Worm (Caenorhabditis elegans) whole organism, young adult: ENCODE measurements around the gene Y17D7B.10.

Experiments
- B0035.1 ChIP-seq: sonication (generic microtip); optimal IDR thresholded peaks from 2 replicates; lab custom pipeline; 2016; ENCODE audit warnings: missing genetic modification characterization, mild to moderate bottlenecking, missing compliant biosample characterization, missing genotype, missing genetic modification reagents
- B0336.3 ChIP-seq: fragments of 200-800 bp; sonication (Bioruptor generic); IDR thresholded peaks from 2 replicates; pipeline ENCODE4 v1.3.6; 2022; ENCODE audit warnings: missing genetic modification characterization, missing compliant biosample characterization
- F10E7.11 ChIP-seq: sonication (generic microtip); optimal IDR thresholded peaks from 2 replicates; lab custom pipeline; 2017; ENCODE audit warnings: mild to moderate bottlenecking, missing genetic modification characterization, moderate library complexity, missing compliant biosample characterization
- F55B11.4 ChIP-seq: sonication (generic microtip); optimal IDR thresholded peaks from 2 replicates; lab custom pipeline; 2016; ENCODE audit warnings: missing compliant biosample characterization, missing genetic modification characterization, borderline replicate concordance; ENCODE audit not compliant: insufficient read depth
- T26A5.8 ChIP-seq: sonication (generic microtip); optimal IDR thresholded peaks from 2 replicates; lab custom pipeline; 2016; ENCODE audit warnings: missing genetic modification characterization, missing compliant biosample characterization
- Y53G8AR.9 ChIP-seq: fragments of 200-800 bp; sonication (Bioruptor generic); conservative IDR thresholded peaks from 2 replicates; pipeline ENCODE4 v1.3.6; 2022; ENCODE audit warnings: missing genetic modification reagents, missing genetic modification characterization, missing compliant biosample characterization
- Y67H2A.10 ChIP-seq: fragments of 200-800 bp; sonication (Bioruptor generic); conservative IDR thresholded peaks from 2 replicates; pipeline ENCODE4 v1.3.6; 2022; ENCODE audit warnings: missing genetic modification reagents, missing genetic modification characterization, missing compliant biosample characterization
- Y95B8A.8 ChIP-seq: fragments of 200-800 bp; sonication (Bioruptor generic); IDR thresholded peaks from 2 replicates; pipeline ENCODE4 v1.3.6; 2022; ENCODE audit warnings: missing genetic modification reagents, missing genetic modification characterization, missing compliant biosample characterization
- ZK185.1 ChIP-seq: sonication (generic microtip); optimal IDR thresholded peaks from 2 replicates; lab custom pipeline; 2016; ENCODE audit warnings: mild to moderate bottlenecking, missing genetic modification characterization, missing compliant biosample characterization; ENCODE audit not compliant: poor library complexity, severe bottlenecking
- akir-1 ChIP-seq: fragments of 200-800 bp; sonication (Bioruptor generic); optimal IDR thresholded peaks from 2 replicates; lab custom pipeline; 2018; ENCODE audit warnings: mild to moderate bottlenecking, missing genetic modification characterization, moderate library complexity, missing compliant biosample characterization
- athp-1 ChIP-seq: sonication (generic microtip); optimal IDR thresholded peaks from 2 replicates; lab custom pipeline; 2017; ENCODE audit warnings: mild to moderate bottlenecking, missing genetic modification characterization, missing compliant biosample characterization
- attf-5 ChIP-seq: fragments of 200-800 bp; sonication (Bioruptor generic); optimal IDR thresholded peaks from 2 replicates; lab custom pipeline; 2018; ENCODE audit warnings: mild to moderate bottlenecking, missing genetic modification characterization, missing compliant biosample characterization
- attf-6 ChIP-seq: fragments of 200-800 bp; sonication (Bioruptor generic); IDR thresholded peaks from 2 replicates; pipeline ENCODE4 v1.3.6; 2022; ENCODE audit warnings: missing genetic modification reagents, missing genetic modification characterization, missing compliant biosample characterization
- ceh-40 ChIP-seq: fragments of 200-800 bp; sonication (Bioruptor generic); IDR thresholded peaks from 2 replicates; pipeline ENCODE4 v1.3.6; 2022; ENCODE audit warnings: missing genetic modification characterization, missing compliant biosample characterization
- ceh-79 ChIP-seq: sonication (generic microtip); optimal IDR thresholded peaks from 2 replicates; lab custom pipeline; 2017; ENCODE audit warnings: mild to moderate bottlenecking, missing genetic modification characterization, missing compliant biosample characterization
- ceh-91 ChIP-seq: fragments of 200-800 bp; sonication (Bioruptor generic); IDR thresholded peaks from 2 replicates; pipeline ENCODE4 v1.3.6; 2022; ENCODE audit warnings: missing genetic modification reagents, missing genetic modification characterization, missing compliant biosample characterization
- chd-7 ChIP-seq: sonication (generic microtip); optimal IDR thresholded peaks from 2 replicates; lab custom pipeline; 2016; ENCODE audit warnings: mild to moderate bottlenecking, missing genetic modification characterization, moderate library complexity, missing compliant biosample characterization
- dpff-1 ChIP-seq: sonication (generic microtip); optimal IDR thresholded peaks from 2 replicates; lab custom pipeline; 2017; ENCODE audit warnings: mild to moderate bottlenecking, missing genetic modification characterization, missing compliant biosample characterization
- him-1 ChIP-seq: sonication (generic microtip); optimal IDR thresholded peaks from 2 replicates; lab custom pipeline; 2016; ENCODE audit warnings: missing genotype, missing genetic modification reagents, missing genetic modification characterization, missing compliant biosample characterization
- hlh-26 ChIP-seq: fragments of 200-800 bp; sonication (Bioruptor generic); conservative IDR thresholded peaks from 2 replicates; pipeline ENCODE4 v1.3.6; 2022; ENCODE audit warnings: missing genetic modification reagents, missing genetic modification characterization, missing compliant biosample characterization
- hmg-20 ChIP-seq: fragments of 200-800 bp; sonication (Bioruptor generic); IDR thresholded peaks from 2 replicates; pipeline ENCODE4 v1.3.6; 2022; ENCODE audit warnings: missing genetic modification reagents, missing genetic modification characterization, missing compliant biosample characterization
- hsf-1 ChIP-seq: fragments of 200-800 bp; sonication (Bioruptor generic); IDR thresholded peaks from 2 replicates; pipeline ENCODE4 v1.3.6; 2022; ENCODE audit warnings: missing genetic modification reagents, missing genetic modification characterization, missing compliant biosample characterization
- let-526 ChIP-seq: fragments of 200-800 bp; sonication (Bioruptor generic); IDR thresholded peaks from 2 replicates; pipeline ENCODE4 v1.3.6; 2022; ENCODE audit warnings: missing genetic modification reagents, missing genetic modification characterization, missing compliant biosample characterization
- lin-26 ChIP-seq: fragments of 200-800 bp; sonication (Bioruptor generic); IDR thresholded peaks from 2 replicates; pipeline ENCODE4 v1.3.6; 2022; ENCODE audit warnings: missing genetic modification reagents, missing genetic modification characterization, missing compliant biosample characterization
- lin-54 ChIP-seq: fragments of 200-800 bp; sonication (Bioruptor generic); optimal IDR thresholded peaks from 2 replicates; lab custom pipeline; 2018; ENCODE audit warnings: mild to moderate bottlenecking, missing genetic modification characterization, missing compliant biosample characterization
- lir-1 ChIP-seq: fragments of 200-800 bp; sonication (Bioruptor generic); conservative IDR thresholded peaks from 2 replicates; pipeline ENCODE4 v1.3.6; 2022; ENCODE audit warnings: missing genetic modification reagents, missing genetic modification characterization, missing compliant biosample characterization
- lsl-1 ChIP-seq: fragments of 200-800 bp; sonication (Bioruptor generic); optimal IDR thresholded peaks from 2 replicates; lab custom pipeline; 2018; ENCODE audit warnings: mild to moderate bottlenecking, missing genetic modification characterization, moderate library complexity, missing compliant biosample characterization
- madf-10 ChIP-seq: sonication (generic microtip); optimal IDR thresholded peaks from 2 replicates; lab custom pipeline; 2016; ENCODE audit warnings: mild to moderate bottlenecking, missing genetic modification characterization, missing compliant biosample characterization
- madf-3 ChIP-seq: fragments of 200-800 bp; sonication (Bioruptor generic); IDR thresholded peaks from 2 replicates; pipeline ENCODE4 v1.3.6; 2022; ENCODE audit warnings: missing genetic modification reagents, missing genetic modification characterization, missing compliant biosample characterization
- mcd-1 ChIP-seq: fragments of 200-800 bp; sonication (Bioruptor generic); IDR thresholded peaks from 2 replicates; pipeline ENCODE4 v1.3.6; 2022; ENCODE audit warnings: missing genetic modification reagents, missing genetic modification characterization, missing compliant biosample characterization
- nhr-120 ChIP-seq: fragments of 200-800 bp; sonication (Bioruptor generic); IDR thresholded peaks from 2 replicates; pipeline ENCODE4 v1.3.6; 2022; ENCODE audit warnings: missing genetic modification characterization, missing compliant biosample characterization
- nhr-27 ChIP-seq: fragments of 200-800 bp; sonication (Bioruptor generic); optimal IDR thresholded peaks from 2 replicates; lab custom pipeline; 2018; ENCODE audit warnings: mild to moderate bottlenecking, missing genetic modification characterization, moderate library complexity, missing compliant biosample characterization
- nhr-90 ChIP-seq: sonication (generic microtip); optimal IDR thresholded peaks from 2 replicates; lab custom pipeline; 2016; ENCODE audit warnings: missing genotype, mild to moderate bottlenecking, missing genetic modification characterization, missing compliant biosample characterization
- pha-4 ChIP-seq: fragments of 150-350 bp; sonication (generic microtip); optimal IDR thresholded peaks from 2 replicates; lab custom pipeline; 2014; ENCODE audit warnings: missing biosample characterization, missing genetic modification reagents, missing genetic modification characterization
- rcor-1 ChIP-seq: fragments of 200-800 bp; sonication (Bioruptor generic); IDR thresholded peaks from 2 replicates; pipeline ENCODE4 v1.3.6; 2022; ENCODE audit warnings: missing genetic modification reagents, missing genetic modification characterization, missing compliant biosample characterization
- snpc-1.3 ChIP-seq: sonication (generic microtip); optimal IDR thresholded peaks from 2 replicates; lab custom pipeline; 2017; ENCODE audit warnings: missing genetic modification characterization, mild to moderate bottlenecking, missing compliant biosample characterization, antibody characterized with exemption, moderate library complexity, missing genotype, missing genetic modification reagents; ENCODE audit not compliant: insufficient read depth
- sptf-2 ChIP-seq: fragments of 200-800 bp; sonication (Bioruptor generic); optimal IDR thresholded peaks from 2 replicates; lab custom pipeline; 2018; ENCODE audit warnings: mild to moderate bottlenecking, missing genetic modification characterization, missing compliant biosample characterization
- unc-130 ChIP-seq: sonication (generic microtip); optimal IDR thresholded peaks from 2 replicates; lab custom pipeline; 2016; ENCODE audit warnings: missing genetic modification reagents, missing genetic modification characterization, missing compliant biosample characterization
- zfh-2 ChIP-seq: fragments of 200-800 bp; sonication (Bioruptor generic); conservative IDR thresholded peaks from 2 replicates; pipeline ENCODE4 v1.3.6; 2022; ENCODE audit warnings: missing genetic modification reagents, missing genetic modification characterization, missing compliant biosample characterization
- ztf-22 ChIP-seq: fragments of 200-800 bp; sonication (Bioruptor generic); optimal IDR thresholded peaks from 2 replicates; lab custom pipeline; 2018; ENCODE audit warnings: mild to moderate bottlenecking, missing genetic modification characterization, moderate library complexity, missing compliant biosample characterization

Gene Y17D7B.10

DNA sequence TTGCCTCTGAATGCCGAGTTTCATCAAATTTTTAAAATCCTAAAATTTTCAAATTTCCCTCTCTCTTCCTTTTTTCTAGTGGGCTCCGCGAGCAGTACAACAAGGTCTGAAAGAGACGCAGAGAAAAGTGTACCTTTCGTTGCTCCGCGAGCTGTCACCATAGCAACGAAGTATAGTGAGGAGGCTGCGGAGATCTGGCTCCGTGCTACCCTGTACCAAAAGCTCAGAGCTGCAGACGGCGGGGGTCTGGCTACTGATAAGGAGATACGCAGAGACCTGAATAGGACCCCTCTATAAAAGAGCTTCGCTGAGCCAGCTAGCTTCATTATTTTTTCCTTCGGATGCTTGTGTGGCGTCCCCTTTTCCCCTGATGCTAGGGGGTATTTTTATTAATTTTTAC lies at the start of gene Y17D7B.10:
TSS of gene Y17D7B.10 (plus strand) at position 243 of the 400 bp plus-strand sequence.
- TF ChIP-seq Y53G8AR.9 (GFP tag; lab: Robert Waterston, UW) (no peak), F55B11.4 (tag; lab: Kevin White, UChicago) (no peak), hmg-20 (GFP tag; lab: Robert Waterston, UW) (no peak), attf-5 (GFP tag; lab: Kevin White, UChicago) (no peak), pha-4 (no peak), nhr-120 (GFP tag; lab: Robert Waterston, UW) (no peak), athp-1 (no peak), B0035.1 (tag; lab: Kevin White, UChicago) (no peak), madf-10 (tag; lab: Kevin White, UChicago) (no peak), nhr-27 (tag; lab: Kevin White, UChicago) (no peak), ZK185.1 (tag; lab: Kevin White, UChicago) (no peak)

DNA sequence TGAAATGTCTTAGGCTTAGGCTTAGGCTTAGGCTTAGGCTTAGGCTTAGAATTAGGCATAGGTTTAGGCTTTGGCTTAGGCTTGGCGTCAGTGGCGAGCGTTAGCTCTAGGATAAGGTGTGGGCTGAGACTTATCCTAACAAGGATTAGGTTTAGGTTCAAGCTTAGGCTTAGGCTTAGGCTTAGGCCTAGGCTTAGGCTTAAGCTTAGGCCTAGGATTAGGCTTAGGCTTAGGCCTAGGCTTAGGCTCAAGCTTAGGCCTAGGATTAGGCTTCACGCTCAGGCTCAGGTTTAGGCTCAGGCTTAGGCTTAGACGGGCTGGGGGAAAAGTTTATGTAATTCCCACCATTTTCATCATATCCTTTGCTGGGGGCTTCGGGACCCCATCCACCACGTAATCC lies 49.6 kb upstream of the Y17D7B.10 start:
- TF ChIP-seq F55B11.4 (tag; lab: Kevin White, UChicago) (no peak), unc-130 (GFP tag; lab: Kevin White, UChicago) (no peak), mcd-1 (no peak), let-526 (GFP tag; lab: Robert Waterston, UW) (no peak), hsf-1 (GFP tag; lab: Robert Waterston, UW) (no peak), chd-7 (no peak), rcor-1 (GFP tag; lab: Robert Waterston, UW) (no peak), T26A5.8 (tag; lab: Kevin White, UChicago) (no peak), ztf-22 (GFP tag; lab: Kevin White, UChicago) (no peak), ceh-40 (no peak), B0336.3 (GFP tag; lab: Robert Waterston, UW) (no peak), akir-1 (GFP tag; lab: Kevin White, UChicago) (no peak), him-1 (tag; lab: Kevin White, UChicago) (no peak), F10E7.11 (tag; lab: Kevin White, UChicago) (no peak), ceh-91 (GFP tag; lab: Robert Waterston, UW) (no peak), lsl-1 (no peak), Y67H2A.10 (GFP tag; lab: Robert Waterston, UW) (no peak), hlh-26 (no peak), snpc-1.3 (tag; lab: Kevin White, UChicago) (no peak), pha-4 (no peak)

DNA sequence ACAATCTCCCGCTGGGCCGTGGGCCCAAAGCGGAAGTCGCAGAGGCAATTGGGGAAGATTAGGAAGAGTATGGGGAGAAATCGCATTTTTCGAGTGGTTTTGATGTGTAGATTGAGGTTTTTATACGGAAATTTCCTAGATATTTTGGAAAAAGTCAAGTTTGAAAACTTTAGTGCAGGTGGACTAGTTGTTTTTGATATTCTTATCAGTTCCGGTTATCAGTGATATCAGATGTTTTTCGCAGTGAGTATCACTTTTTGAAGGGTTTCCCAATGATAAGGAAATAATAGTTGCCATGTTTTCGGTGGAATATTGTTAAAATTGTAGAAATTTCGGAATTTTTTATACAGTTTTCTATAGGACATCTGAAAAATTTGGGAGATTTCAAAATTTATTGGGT lies 49.1 kb upstream of the Y17D7B.10 start, which contains the start of gene scl-20:
TSS of gene scl-20 (minus strand) at position 101 of the 400 bp plus-strand sequence.
- no peak for TF ChIP-seq Y95B8A.8 (GFP tag; lab: Robert Waterston, UW)
- TF ChIP-seq unc-130 (GFP tag; lab: Kevin White, UChicago): no peak
- no peak for TF ChIP-seq hlh-26
- no peak for TF ChIP-seq attf-6 (GFP tag; lab: Robert Waterston, UW)
- TF ChIP-seq snpc-1.3 (tag; lab: Kevin White, UChicago): no peak
- no peak for TF ChIP-seq akir-1 (GFP tag; lab: Kevin White, UChicago)
- no peak for TF ChIP-seq nhr-90
- no peak for TF ChIP-seq lir-1 (GFP tag; lab: Robert Waterston, UW)
- no peak for TF ChIP-seq dpff-1 (tag; lab: Kevin White, UChicago)
- TF ChIP-seq zfh-2: no peak
- TF ChIP-seq lin-54 (GFP tag; lab: Kevin White, UChicago): no peak
- TF ChIP-seq sptf-2 (GFP tag; lab: Kevin White, UChicago): no peak
- TF ChIP-seq ceh-79 (tag; lab: Kevin White, UChicago): no peak
- TF ChIP-seq madf-3 (GFP tag; lab: Robert Waterston, UW): no peak
- no peak for TF ChIP-seq nhr-27 (tag; lab: Kevin White, UChicago)
- TF ChIP-seq lin-26 (GFP tag; lab: Robert Waterston, UW): no peak
